Worm (Caenorhabditis elegans) whole organism, L4 larva: ENCODE measurements around the gene C08E3.15.
A peak's percentile ranks its signal among the peaks of the same experiment; 100 is the strongest.

Experiments
- F10B5.3 ChIP-seq: sonication (generic microtip); optimal IDR thresholded peaks from 2 replicates; lab custom pipeline; 2016; ENCODE audit warnings: mild to moderate bottlenecking, missing genetic modification characterization, missing compliant biosample characterization
- F26F4.8 ChIP-seq: fragments of 200-800 bp; sonication (Bioruptor generic); conservative IDR thresholded peaks from 2 replicates; pipeline ENCODE4 v1.3.6; 2022; ENCODE audit warnings: missing genetic modification characterization, missing compliant biosample characterization
- F49E8.2 ChIP-seq: sonication (generic microtip); optimal IDR thresholded peaks from 2 replicates; lab custom pipeline; 2016; ENCODE audit warnings: missing compliant biosample characterization, mild to moderate bottlenecking, missing genetic modification characterization, borderline replicate concordance
- Y48G9A.11 ChIP-seq: fragments of 200-800 bp; sonication (Bioruptor generic); IDR thresholded peaks from 2 replicates; pipeline ENCODE4 v1.3.6; 2022; ENCODE audit warnings: missing genetic modification reagents, missing genetic modification characterization, missing compliant biosample characterization
- Y5F2A.4 ChIP-seq: fragments of 200-800 bp; sonication (Bioruptor generic); optimal IDR thresholded peaks from 2 replicates; lab custom pipeline; 2018; ENCODE audit warnings: mild to moderate bottlenecking, missing genetic modification characterization, missing compliant biosample characterization
- aha-1 ChIP-seq: fragments of 150-350 bp; peaks from one replicate; lab custom pipeline; 2014; ENCODE audit warnings: missing biosample characterization, missing genetic modification characterization
- ces-1 ChIP-seq: fragments of 150-350 bp; sonication (generic microtip); optimal IDR thresholded peaks from 4 replicates; lab custom pipeline; 2014; ENCODE audit warnings: missing biosample characterization, missing genetic modification reagents, missing genetic modification characterization
- ctbp-1 ChIP-seq: fragments of 200-800 bp; sonication (Bioruptor generic); IDR thresholded peaks from 2 replicates; pipeline ENCODE4 v1.3.6; 2022; ENCODE audit warnings: missing genetic modification reagents, missing genetic modification characterization, missing compliant biosample characterization
- daf-12 ChIP-seq: fragments of 150-350 bp; optimal IDR thresholded peaks from 2 replicates; lab custom pipeline; 2014; ENCODE audit warnings: missing biosample characterization, missing genetic modification reagents, missing genetic modification characterization
- daf-16 ChIP-seq, 3 experiments: sonication (generic microtip); optimal IDR thresholded peaks; 2 replicates each; lab custom pipeline; 2016 to 2017; ENCODE audit warnings: missing genetic modification characterization in 3 of 3, missing genetic modification reagents in 3 of 3, mild to moderate bottlenecking in 2 of 3, missing compliant biosample characterization in 2 of 3, missing biosample characterization in 1 of 3, moderate library complexity in 1 of 3
- dmd-6 ChIP-seq: fragments of 200-800 bp; sonication (Bioruptor generic); IDR thresholded peaks from 2 replicates; pipeline ENCODE4 v1.3.6; 2022; ENCODE audit warnings: missing genetic modification reagents, missing genetic modification characterization, missing compliant biosample characterization
- duxl-1 ChIP-seq: sonication (generic microtip); optimal IDR thresholded peaks from 2 replicates; lab custom pipeline; 2016; ENCODE audit warnings: mild to moderate bottlenecking, missing genetic modification characterization, moderate library complexity, missing compliant biosample characterization; ENCODE audit not compliant: poor library complexity
- egl-43 ChIP-seq: fragments of 200-800 bp; sonication (Bioruptor generic); IDR thresholded peaks from 2 replicates; pipeline ENCODE4 v1.3.6; 2022; ENCODE audit warnings: missing genetic modification reagents, missing genetic modification characterization, missing compliant biosample characterization
- gei-8 ChIP-seq: fragments of 200-800 bp; sonication (Bioruptor generic); optimal IDR thresholded peaks from 2 replicates; lab custom pipeline; 2018; ENCODE audit warnings: mild to moderate bottlenecking, missing genetic modification characterization, missing compliant biosample characterization
- hlh-11 ChIP-seq: fragments of 200-800 bp; sonication (Bioruptor generic); optimal IDR thresholded peaks from 2 replicates; lab custom pipeline; 2018; ENCODE audit warnings: mild to moderate bottlenecking, missing genetic modification characterization, missing compliant biosample characterization
- hlh-30 ChIP-seq: sonication (generic microtip); optimal IDR thresholded peaks from 2 replicates; lab custom pipeline; 2017; ENCODE audit warnings: antibody characterized with exemption, mild to moderate bottlenecking, missing genetic modification characterization, missing compliant biosample characterization; ENCODE audit not compliant: insufficient read depth
- lin-13 ChIP-seq: fragments of 150-350 bp; optimal IDR thresholded peaks from 2 replicates; lab custom pipeline; 2014; ENCODE audit warnings: missing biosample characterization, missing genetic modification reagents, missing genetic modification characterization
- madf-9 ChIP-seq: fragments of 200-800 bp; sonication (Bioruptor generic); conservative IDR thresholded peaks from 2 replicates; pipeline ENCODE4 v1.3.6; 2022; ENCODE audit warnings: missing genetic modification reagents, missing genetic modification characterization, missing compliant biosample characterization
- mep-1 ChIP-seq: fragments of 150-350 bp; sonication (generic microtip); optimal IDR thresholded peaks from 3 replicates; lab custom pipeline; 2014; ENCODE audit warnings: missing biosample characterization, missing genetic modification characterization
- mes-2 ChIP-seq: sonication (generic microtip); optimal IDR thresholded peaks from 2 replicates; lab custom pipeline; 2016; ENCODE audit warnings: missing genotype, mild to moderate bottlenecking, missing genetic modification characterization, missing compliant biosample characterization; ENCODE audit not compliant: poor library complexity, severe bottlenecking
- mxl-2 ChIP-seq: fragments of 200-800 bp; sonication (Bioruptor generic); conservative IDR thresholded peaks from 2 replicates; pipeline ENCODE4 v1.3.6; 2022; ENCODE audit warnings: missing genetic modification reagents, missing genetic modification characterization, missing compliant biosample characterization
- mxl-3 ChIP-seq: fragments of 200-800 bp; sonication (Bioruptor generic); optimal IDR thresholded peaks from 2 replicates; lab custom pipeline; 2018; ENCODE audit warnings: mild to moderate bottlenecking, missing genetic modification characterization, missing compliant biosample characterization
- nhr-10 ChIP-seq: fragments of 150-350 bp; optimal IDR thresholded peaks from 2 replicates; lab custom pipeline; 2014; ENCODE audit warnings: missing biosample characterization, missing genetic modification characterization
- nhr-28 ChIP-seq: fragments of 150-350 bp; optimal IDR thresholded peaks from 2 replicates; lab custom pipeline; 2014; ENCODE audit warnings: missing biosample characterization, missing genetic modification characterization
- nhr-77 ChIP-seq: fragments of 150-350 bp; optimal IDR thresholded peaks from 2 replicates; lab custom pipeline; 2014; ENCODE audit warnings: missing biosample characterization, missing genetic modification characterization
- pqm-1 ChIP-seq: sonication (generic microtip); optimal IDR thresholded peaks from 2 replicates; lab custom pipeline; 2017; ENCODE audit warnings: missing biosample characterization, missing genetic modification characterization
- rbr-2 ChIP-seq: sonication (generic microtip); optimal IDR thresholded peaks from 2 replicates; lab custom pipeline; 2016; ENCODE audit warnings: missing genotype, missing genetic modification characterization, missing compliant biosample characterization
- skn-1 ChIP-seq: fragments of 150-350 bp; optimal IDR thresholded peaks from 2 replicates; lab custom pipeline; 2014; ENCODE audit warnings: missing biosample characterization, missing genetic modification characterization
- tra-1 ChIP-seq: fragments of 200-800 bp; sonication (Bioruptor generic); IDR thresholded peaks from 2 replicates; pipeline ENCODE4 v1.3.6; 2022; ENCODE audit warnings: missing genetic modification reagents, missing genetic modification characterization, missing compliant biosample characterization
- unc-39 ChIP-seq: sonication (generic microtip); optimal IDR thresholded peaks from 2 replicates; lab custom pipeline; 2017; ENCODE audit warnings: missing biosample characterization, missing genetic modification characterization
- unc-62 ChIP-seq, 3 experiments: fragments of 150-350 bp in 1 of 3; sonication (generic microtip); optimal IDR thresholded peaks in 2 of 3; peaks in 1 of 3; 1 replicate in 1 of 3; 2 replicates in 2 of 3; lab custom pipeline; 2014 to 2017; ENCODE audit warnings: missing biosample characterization in 3 of 3, missing genetic modification characterization in 3 of 3, missing genetic modification reagents in 3 of 3, missing genotype in 1 of 3
- zfp-3 ChIP-seq: fragments of 200-800 bp; sonication (Bioruptor generic); conservative IDR thresholded peaks from 2 replicates; pipeline ENCODE4 v1.3.6; 2022; ENCODE audit warnings: missing genetic modification reagents, missing genetic modification characterization, missing compliant biosample characterization
- zip-2 ChIP-seq: fragments of 150-350 bp; optimal IDR thresholded peaks from 2 replicates; lab custom pipeline; 2014; ENCODE audit warnings: missing biosample characterization, missing genetic modification characterization
- ztf-11 ChIP-seq: fragments of 150-350 bp; optimal IDR thresholded peaks from 2 replicates; lab custom pipeline; 2014; ENCODE audit warnings: missing biosample characterization, missing genetic modification characterization

C08E3.15 gene

DNA sequence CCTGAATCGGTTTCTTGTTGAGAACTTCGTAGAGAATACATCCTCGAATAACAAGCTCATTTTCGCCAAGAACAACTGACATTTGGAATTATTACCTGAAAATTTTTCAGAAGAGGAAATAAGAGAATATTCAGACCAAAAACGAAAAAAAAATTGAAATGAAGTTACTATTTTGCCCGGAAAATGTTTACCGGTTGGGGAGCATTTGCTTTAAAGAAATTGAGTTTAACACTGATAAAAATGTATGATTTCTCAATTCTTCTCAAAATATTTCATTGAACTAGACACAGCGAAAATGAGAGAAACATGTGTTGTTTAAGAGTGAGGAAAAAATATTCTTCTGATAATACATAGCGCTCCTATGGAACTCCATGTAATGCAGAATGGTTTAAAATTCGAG, 11.3 kb downstream of the C08E3.15 start, which contains the start of gene fbxa-165:
Gene fbxa-165, minus strand, starts transcription at position 101 of the 400 bp plus-strand sequence.
- no peak for TF ChIP-seq F10B5.3 (tag; lab: Kevin White, UChicago)
- peak in 1 of 2 experiments; percentile 36 for TF ChIP-seq unc-62 (GFP tag; optimal IDR thresholded peaks at IDR 0.05 in 1 of 2; lab: Kevin White, UChicago)
- TF ChIP-seq unc-62 (tag; optimal IDR thresholded peaks at IDR 0.05; lab: Kevin White, UChicago), result no peak

DNA sequence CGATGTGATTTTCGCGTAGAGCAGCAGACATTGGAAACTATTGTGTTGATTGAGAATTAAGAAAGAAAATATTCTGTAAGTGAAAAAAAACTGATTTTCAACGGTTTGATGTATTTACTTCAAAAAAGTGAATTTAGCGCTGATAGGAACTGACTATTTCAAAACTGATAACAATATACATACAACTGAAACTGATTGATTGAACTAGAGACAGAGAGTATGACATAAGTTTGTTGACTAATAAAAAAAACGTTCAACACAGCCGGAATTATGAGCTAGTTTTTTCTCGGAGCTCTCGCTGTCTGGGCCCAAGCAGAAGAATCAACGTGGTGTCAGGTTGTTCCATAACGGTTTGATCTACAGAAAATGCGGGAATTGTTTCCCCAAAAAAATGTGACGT, 13.7 kb downstream of the C08E3.15 start, which contains the start of gene fbxa-164:
Gene fbxa-164, minus strand, starts transcription at position 101 of the 400 bp plus-strand sequence.
- TF ChIP-seq unc-39 (tag; lab: Kevin White, UChicago), result no peak
- peak; percentile 13 for TF ChIP-seq nhr-28 (tag; lab: Kevin White, UChicago)
- TF ChIP-seq unc-62 (GFP tag; optimal IDR thresholded peaks at IDR 0.05 in 1 of 2; lab: Kevin White, UChicago), result no peak
- no peak for TF ChIP-seq unc-62 (tag; optimal IDR thresholded peaks at IDR 0.05; lab: Kevin White, UChicago)
- TF ChIP-seq daf-16 (GFP tag; optimal IDR thresholded peaks at IDR 0.05; lab: Kevin White, UChicago), result no peak
- peak; percentile 73 for TF ChIP-seq daf-16 (tag; optimal IDR thresholded peaks at IDR 0.05; lab: Kevin White, UChicago)

DNA sequence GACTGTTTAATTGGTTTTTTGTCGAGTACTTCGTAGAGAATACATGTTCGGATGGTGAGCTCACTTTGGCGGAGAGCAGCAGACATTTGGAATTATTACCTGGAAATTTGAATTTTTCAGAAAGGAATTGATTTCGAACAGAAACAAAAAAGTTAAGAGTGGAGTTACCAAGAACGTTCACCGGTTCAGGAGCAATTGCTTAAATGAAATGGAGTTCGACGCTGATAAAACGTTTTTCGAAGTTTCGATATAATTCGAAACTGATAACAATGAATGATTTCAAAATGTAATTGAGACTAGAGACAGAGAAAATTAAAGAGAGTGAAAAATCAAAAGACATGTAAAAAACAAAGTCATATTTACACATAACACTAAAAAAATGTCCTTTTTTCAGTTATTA, 17.1 kb downstream of the C08E3.15 start, which contains the start of gene fbxa-163:
Gene fbxa-163, minus strand, starts transcription at position 101 of the 400 bp plus-strand sequence.
- TF ChIP-seq nhr-28 (tag; lab: Kevin White, UChicago) (peak; percentile 13), unc-62 (GFP tag; optimal IDR thresholded peaks at IDR 0.05 in 1 of 2; lab: Kevin White, UChicago) (peak in 1 of 2 experiments; percentile 28), unc-62 (tag; optimal IDR thresholded peaks at IDR 0.05; lab: Kevin White, UChicago) (no peak), gei-8 (GFP tag; lab: Kevin White, UChicago) (no peak), hlh-30 (no peak), pqm-1 (tag; lab: Kevin White, UChicago) (peak; percentile 41), ztf-11 (tag; lab: Kevin White, UChicago) (no peak), daf-16 (GFP tag; optimal IDR thresholded peaks at IDR 0.05; lab: Kevin White, UChicago) (no peak), daf-16 (tag; optimal IDR thresholded peaks at IDR 0.05; lab: Kevin White, UChicago) (peak; percentile 19)
- TF ChIP-seq, all 104 proteins: peak for 4

DNA sequence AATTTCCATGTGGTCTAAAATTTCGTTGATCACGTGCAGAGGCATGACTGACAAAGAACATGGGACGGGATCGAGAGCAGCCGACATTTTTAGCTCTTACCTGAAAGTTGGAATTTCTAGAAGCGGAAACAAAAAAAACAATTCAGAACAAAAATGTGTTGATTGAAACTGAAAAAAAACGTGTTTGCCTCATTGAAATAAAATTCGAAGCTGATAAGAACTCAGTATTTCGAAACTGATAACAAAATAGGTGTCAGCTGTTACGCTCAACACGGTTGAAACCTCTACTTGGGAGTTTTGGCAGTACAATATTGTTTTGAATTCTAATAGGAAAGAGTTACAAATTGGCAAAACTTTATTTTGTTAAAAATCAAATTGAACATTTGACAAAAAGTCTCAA, 18.8 kb downstream of the C08E3.15 start:
- TF ChIP-seq nhr-10 (tag; lab: Kevin White, UChicago) (no peak), nhr-77 (tag; lab: Kevin White, UChicago) (peak; percentile 49), madf-9 (GFP tag; lab: Robert Waterston, UW) (no peak), ces-1 (GFP tag; lab: Kevin White, UChicago) (no peak), pqm-1 (tag; lab: Kevin White, UChicago) (peak; percentile 82), hlh-11 (peak; percentile 56), zip-2 (tag; lab: Kevin White, UChicago) (no peak), mxl-3 (GFP tag; lab: Kevin White, UChicago) (peak; percentile 31), mes-2 (tag; lab: Kevin White, UChicago) (no peak), F49E8.2 (tag; lab: Kevin White, UChicago) (no peak), nhr-28 (tag; lab: Kevin White, UChicago) (peak; percentile 59), daf-16 (GFP tag; optimal IDR thresholded peaks at IDR 0.05; lab: Kevin White, UChicago) (no peak), daf-16 (tag; optimal IDR thresholded peaks at IDR 0.05; lab: Kevin White, UChicago) (peak; percentile 85), tra-1 (no peak)

DNA sequence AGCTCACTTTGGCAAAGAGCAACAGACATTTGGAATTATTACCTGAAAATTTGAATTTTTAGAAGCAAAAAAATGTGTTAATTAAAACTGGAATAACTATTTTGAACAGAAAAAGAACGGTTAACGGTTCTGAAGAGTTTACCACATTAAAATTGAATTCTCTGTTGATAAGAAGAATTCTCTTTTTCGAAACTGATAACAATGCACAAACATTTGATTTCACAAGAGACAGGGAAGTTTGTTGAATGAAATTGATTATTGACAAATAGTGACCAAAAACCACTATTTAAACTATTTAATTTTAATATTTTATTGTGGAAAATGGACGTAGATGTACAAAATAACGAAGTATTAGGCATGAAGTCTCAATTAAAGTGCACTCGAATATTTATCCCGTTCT, 20.1 kb downstream of the C08E3.15 start:
- TF ChIP-seq hlh-11, result peak; percentile 15
- no peak for TF ChIP-seq Y5F2A.4 (GFP tag; lab: Kevin White, UChicago)
- TF ChIP-seq daf-16 (GFP tag; optimal IDR thresholded peaks at IDR 0.05; lab: Kevin White, UChicago), result no peak
- peak; percentile 86 for TF ChIP-seq daf-16 (tag; optimal IDR thresholded peaks at IDR 0.05; lab: Kevin White, UChicago)
- peak; percentile 80 for TF ChIP-seq pqm-1 (tag; lab: Kevin White, UChicago)
- peak; percentile 48 for TF ChIP-seq nhr-28 (tag; lab: Kevin White, UChicago)
- no peak for TF ChIP-seq mep-1 (tag; lab: Kevin White, UChicago)
- no peak for TF ChIP-seq nhr-10 (tag; lab: Kevin White, UChicago)
- no peak for TF ChIP-seq dmd-6 (GFP tag; lab: Robert Waterston, UW)
- no peak for TF ChIP-seq zfp-3 (GFP tag; lab: Robert Waterston, UW)
- TF ChIP-seq ctbp-1, result no peak
- no peak for TF ChIP-seq madf-9 (GFP tag; lab: Robert Waterston, UW)
- TF ChIP-seq egl-43, result no peak
- TF ChIP-seq lin-13 (GFP tag; lab: Kevin White, UChicago), result no peak
- TF ChIP-seq rbr-2 (tag; lab: Kevin White, UChicago), result no peak
- no peak for TF ChIP-seq daf-12 (tag; lab: Kevin White, UChicago)
- no peak for TF ChIP-seq Y48G9A.11
- no peak for TF ChIP-seq skn-1 (tag; lab: Kevin White, UChicago)
- TF ChIP-seq F26F4.8 (GFP tag; lab: Robert Waterston, UW), result no peak
- no peak for TF ChIP-seq aha-1 (tag; lab: Kevin White, UChicago)
- TF ChIP-seq mxl-2 (GFP tag; lab: Robert Waterston, UW), result no peak
- TF ChIP-seq nhr-77 (tag; lab: Kevin White, UChicago), result peak; percentile 46
- TF ChIP-seq duxl-1, result no peak
